Worm (Caenorhabditis elegans) whole organism, young adult: ENCODE results near the gene F41E6.1.

Experiments used
- ceh-100 ChIP-seq: fragments of 200-800 bp; sonication (Bioruptor generic); IDR thresholded peaks from 2 replicates; pipeline ENCODE4 v1.3.6; 2022; ENCODE audit warnings: missing genetic modification reagents, missing genetic modification characterization, missing compliant biosample characterization
- dpl-1 ChIP-seq: fragments of 150-350 bp; optimal IDR thresholded peaks from 2 replicates; lab custom pipeline; 2014; ENCODE audit warnings: missing biosample characterization, missing genetic modification reagents, missing genetic modification characterization
- snpc-1.3 ChIP-seq: sonication (generic microtip); optimal IDR thresholded peaks from 2 replicates; lab custom pipeline; 2017; ENCODE audit warnings: missing genetic modification characterization, mild to moderate bottlenecking, missing compliant biosample characterization, antibody characterized with exemption, moderate library complexity, missing genotype, missing genetic modification reagents; ENCODE audit not compliant: insufficient read depth

DNA sequence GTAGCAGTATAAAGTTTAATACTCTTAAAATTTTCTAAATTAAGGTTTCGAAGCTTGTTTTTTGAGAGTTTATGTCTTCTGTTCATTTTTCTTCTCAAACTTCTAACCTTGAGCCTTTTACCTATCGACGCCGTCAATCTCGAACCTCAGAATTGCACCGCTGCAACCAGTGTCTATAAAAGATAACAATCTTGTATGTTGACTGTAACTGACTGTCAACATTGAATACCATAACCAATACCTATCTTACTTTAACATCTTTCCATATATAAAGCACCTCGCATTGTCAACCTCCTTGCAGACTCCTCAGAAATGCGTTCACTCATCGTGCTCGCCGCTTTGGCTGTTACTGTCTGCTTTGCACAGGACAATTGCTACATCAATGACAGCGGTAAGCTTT is 3.7 kb upstream of the F41E6.1 start, which contains the start of gene grd-5:
- no peak for TF ChIP-seq ceh-100
- TF ChIP-seq snpc-1.3 (tag; lab: Kevin White, UChicago), result no peak
- no peak for TF ChIP-seq dpl-1 (GFP tag; lab: Kevin White, UChicago)
